Worm (Caenorhabditis elegans) whole organism, L4 larva: ENCODE measurements around the gene cpt-4.

Source experiments
- D1046.2 ChIP-seq: fragments of 200-800 bp; sonication (Bioruptor generic); IDR thresholded peaks from 2 replicates; pipeline ENCODE4 v1.3.6; 2022; ENCODE audit warnings: missing genetic modification characterization, missing compliant biosample characterization
- F26F4.8 ChIP-seq: fragments of 200-800 bp; sonication (Bioruptor generic); conservative IDR thresholded peaks from 2 replicates; pipeline ENCODE4 v1.3.6; 2022; ENCODE audit warnings: missing genetic modification characterization, missing compliant biosample characterization
- F37D6.2 ChIP-seq: sonication (generic microtip); optimal IDR thresholded peaks from 2 replicates; lab custom pipeline; 2016; ENCODE audit warnings: mild to moderate bottlenecking, missing genetic modification characterization, missing compliant biosample characterization
- F44E2.7 ChIP-seq: fragments of 200-800 bp; sonication (Bioruptor generic); IDR thresholded peaks from 2 replicates; pipeline ENCODE4 v2.1.2; 2022; ENCODE audit warnings: missing genetic modification characterization, missing compliant biosample characterization
- T26A8.4 ChIP-seq: fragments of 200-800 bp; sonication (Bioruptor generic); IDR thresholded peaks from 2 replicates; pipeline ENCODE4 v1.3.6; 2022; ENCODE audit warnings: missing genetic modification characterization, missing compliant biosample characterization
- Y105C5A.15 ChIP-seq: fragments of 200-800 bp; sonication (Bioruptor generic); IDR thresholded peaks from 2 replicates; pipeline ENCODE4 v1.3.6; 2022; ENCODE audit warnings: missing genetic modification characterization, missing compliant biosample characterization
- Y48G9A.11 ChIP-seq: fragments of 200-800 bp; sonication (Bioruptor generic); IDR thresholded peaks from 2 replicates; pipeline ENCODE4 v1.3.6; 2022; ENCODE audit warnings: missing genetic modification reagents, missing genetic modification characterization, missing compliant biosample characterization
- Y5F2A.4 ChIP-seq: fragments of 200-800 bp; sonication (Bioruptor generic); optimal IDR thresholded peaks from 2 replicates; lab custom pipeline; 2018; ENCODE audit warnings: mild to moderate bottlenecking, missing genetic modification characterization, missing compliant biosample characterization
- ZK337.2 ChIP-seq: fragments of 200-800 bp; sonication (Bioruptor generic); IDR thresholded peaks from 2 replicates; pipeline ENCODE4 v1.3.6; 2022; ENCODE audit warnings: missing genetic modification reagents, missing genetic modification characterization, missing compliant biosample characterization
- arid-1 ChIP-seq: fragments of 200-800 bp; sonication (Bioruptor generic); conservative IDR thresholded peaks from 2 replicates; pipeline ENCODE4 v1.3.6; 2022; ENCODE audit warnings: missing genetic modification reagents, missing genetic modification characterization, missing compliant biosample characterization
- attf-4 ChIP-seq: sonication (generic microtip); optimal IDR thresholded peaks from 3 replicates; lab custom pipeline; 2017; ENCODE audit warnings: missing biosample characterization, missing genetic modification characterization
- ceh-20 ChIP-seq: fragments of 200-800 bp; sonication (Bioruptor generic); IDR thresholded peaks from 2 replicates; pipeline ENCODE4 v1.3.6; 2022; ENCODE audit warnings: missing genetic modification reagents, missing genetic modification characterization, missing compliant biosample characterization
- ceh-28 ChIP-seq: fragments of 150-350 bp; optimal IDR thresholded peaks from 2 replicates; lab custom pipeline; 2014; ENCODE audit warnings: missing biosample characterization, missing genetic modification reagents, missing genetic modification characterization
- ceh-32 ChIP-seq: sonication (generic microtip); optimal IDR thresholded peaks from 2 replicates; lab custom pipeline; 2016; ENCODE audit warnings: mild to moderate bottlenecking, missing genetic modification characterization, missing compliant biosample characterization; ENCODE audit not compliant: poor library complexity
- ceh-44 ChIP-seq: fragments of 200-800 bp; sonication (Bioruptor generic); IDR thresholded peaks from 2 replicates; pipeline ENCODE4 v1.3.6; 2022; ENCODE audit warnings: missing genetic modification reagents, missing genetic modification characterization, missing compliant biosample characterization
- ceh-62 ChIP-seq: sonication (generic microtip); optimal IDR thresholded peaks from 2 replicates; lab custom pipeline; 2017; ENCODE audit warnings: missing biosample characterization, missing genetic modification characterization
- ceh-82 ChIP-seq: sonication (generic microtip); optimal IDR thresholded peaks from 2 replicates; lab custom pipeline; 2017; ENCODE audit warnings: missing biosample characterization, missing genetic modification characterization
- cey-2 ChIP-seq: sonication (generic microtip); optimal IDR thresholded peaks from 3 replicates; lab custom pipeline; 2017; ENCODE audit warnings: missing genetic modification characterization, mild to moderate bottlenecking, missing compliant biosample characterization, antibody characterized with exemption, borderline replicate concordance; ENCODE audit not compliant: insufficient read depth
- daf-12 ChIP-seq: fragments of 150-350 bp; optimal IDR thresholded peaks from 2 replicates; lab custom pipeline; 2014; ENCODE audit warnings: missing biosample characterization, missing genetic modification reagents, missing genetic modification characterization
- daf-8 ChIP-seq: fragments of 200-800 bp; sonication (Bioruptor generic); IDR thresholded peaks from 2 replicates; pipeline ENCODE4 v1.3.6; 2022; ENCODE audit warnings: missing genetic modification characterization, missing compliant biosample characterization
- dmd-6 ChIP-seq: fragments of 200-800 bp; sonication (Bioruptor generic); IDR thresholded peaks from 2 replicates; pipeline ENCODE4 v1.3.6; 2022; ENCODE audit warnings: missing genetic modification reagents, missing genetic modification characterization, missing compliant biosample characterization
- dmd-9 ChIP-seq: fragments of 200-800 bp; sonication (Bioruptor generic); IDR thresholded peaks from 2 replicates; pipeline ENCODE4 v1.3.6; 2022; ENCODE audit warnings: missing genetic modification reagents, missing genetic modification characterization, missing compliant biosample characterization
- dpl-1 ChIP-seq: fragments of 150-350 bp; optimal IDR thresholded peaks from 2 replicates; lab custom pipeline; 2014; ENCODE audit warnings: missing biosample characterization, missing genetic modification reagents, missing genetic modification characterization
- duxl-1 ChIP-seq: sonication (generic microtip); optimal IDR thresholded peaks from 2 replicates; lab custom pipeline; 2016; ENCODE audit warnings: mild to moderate bottlenecking, missing genetic modification characterization, moderate library complexity, missing compliant biosample characterization; ENCODE audit not compliant: poor library complexity
- dve-1 ChIP-seq: sonication (generic microtip); optimal IDR thresholded peaks from 2 replicates; lab custom pipeline; 2017; ENCODE audit warnings: antibody characterized with exemption, mild to moderate bottlenecking, missing genetic modification characterization, missing compliant biosample characterization; ENCODE audit not compliant: insufficient read depth
- hif-1 ChIP-seq, 2 experiments: sonication (generic microtip); optimal IDR thresholded peaks; 2 replicates each; lab custom pipeline; 2016 to 2017; ENCODE audit warnings: missing compliant biosample characterization in 2 of 2, missing genetic modification characterization in 2 of 2, missing genetic modification reagents in 2 of 2, missing genotype in 2 of 2, mild to moderate bottlenecking in 1 of 2
- hmg-1.1 ChIP-seq: fragments of 200-800 bp; sonication (Bioruptor generic); IDR thresholded peaks from 2 replicates; pipeline ENCODE4 v1.3.6; 2022; ENCODE audit warnings: missing genetic modification reagents, missing genetic modification characterization, missing compliant biosample characterization
- lin-1 ChIP-seq: fragments of 200-800 bp; sonication (Bioruptor generic); IDR thresholded peaks from 2 replicates; pipeline ENCODE4 v1.3.6; 2022; ENCODE audit warnings: missing genetic modification reagents, missing genetic modification characterization, missing compliant biosample characterization
- lir-3 ChIP-seq: sonication (generic microtip); optimal IDR thresholded peaks from 2 replicates; lab custom pipeline; 2016; ENCODE audit warnings: mild to moderate bottlenecking, missing genetic modification characterization, missing compliant biosample characterization
- lsy-2 ChIP-seq, 2 experiments: fragments of 150-350 bp in 1 of 2; sonication (generic microtip) in 1 of 2; optimal IDR thresholded peaks; 2 replicates each; lab custom pipeline; 2014 to 2017; ENCODE audit warnings: missing biosample characterization in 2 of 2, missing genetic modification characterization in 2 of 2
- madf-5 ChIP-seq, 2 experiments: fragments of 200-800 bp; sonication (Bioruptor generic); IDR thresholded peaks; 2 replicates each; pipeline ENCODE4 v1.3.6; 2022; ENCODE audit warnings: missing compliant biosample characterization in 2 of 2, missing genetic modification characterization in 2 of 2
- mdl-1 ChIP-seq, 2 experiments: fragments of 150-350 bp in 1 of 2; sonication (generic microtip) in 1 of 2; optimal IDR thresholded peaks; 2 replicates each; lab custom pipeline; 2014 to 2017; ENCODE audit warnings: missing biosample characterization in 2 of 2, missing genetic modification characterization in 2 of 2
- mdt-29 ChIP-seq: fragments of 200-800 bp; sonication (Bioruptor generic); IDR thresholded peaks from 2 replicates; pipeline ENCODE4 v1.3.6; 2022; ENCODE audit warnings: missing genetic modification reagents, missing genetic modification characterization, missing compliant biosample characterization
- nhr-10 ChIP-seq: fragments of 150-350 bp; optimal IDR thresholded peaks from 2 replicates; lab custom pipeline; 2014; ENCODE audit warnings: missing biosample characterization, missing genetic modification characterization
- nhr-11 ChIP-seq: fragments of 150-350 bp; optimal IDR thresholded peaks from 2 replicates; lab custom pipeline; 2014; ENCODE audit warnings: missing biosample characterization, missing genetic modification characterization
- nhr-237 ChIP-seq: sonication (generic microtip); optimal IDR thresholded peaks from 2 replicates; lab custom pipeline; 2017; ENCODE audit warnings: missing biosample characterization, missing genetic modification characterization
- nhr-28 ChIP-seq: fragments of 150-350 bp; optimal IDR thresholded peaks from 2 replicates; lab custom pipeline; 2014; ENCODE audit warnings: missing biosample characterization, missing genetic modification characterization
- nhr-48 ChIP-seq: sonication (generic microtip); optimal IDR thresholded peaks from 2 replicates; lab custom pipeline; 2016; ENCODE audit warnings: mild to moderate bottlenecking, missing genetic modification characterization, missing compliant biosample characterization
- nhr-6 ChIP-seq: fragments of 150-350 bp; optimal IDR thresholded peaks from 2 replicates; lab custom pipeline; 2014; ENCODE audit warnings: missing biosample characterization, missing genetic modification characterization
- pha-4 ChIP-seq, 2 experiments: fragments of 150-350 bp in 1 of 2; fragments of 200-800 bp in 1 of 2; sonication (Bioruptor generic) in 1 of 2; IDR thresholded peaks in 1 of 2; optimal IDR thresholded peaks in 1 of 2; 2 replicates each; pipeline versions ENCODE4 v1.3.6 to Lab custom; 2014 to 2022; ENCODE audit warnings: missing genetic modification characterization in 2 of 2, missing genetic modification reagents in 2 of 2, missing biosample characterization in 1 of 2, missing compliant biosample characterization in 1 of 2
- php-3 ChIP-seq: fragments of 200-800 bp; sonication (Bioruptor generic); IDR thresholded peaks from 2 replicates; pipeline ENCODE4 v1.3.6; 2022; ENCODE audit warnings: missing genetic modification reagents, missing genetic modification characterization, missing compliant biosample characterization
- pqm-1 ChIP-seq: sonication (generic microtip); optimal IDR thresholded peaks from 2 replicates; lab custom pipeline; 2017; ENCODE audit warnings: missing biosample characterization, missing genetic modification characterization
- sdz-12 ChIP-seq: fragments of 200-800 bp; sonication (Bioruptor generic); optimal IDR thresholded peaks from 2 replicates; lab custom pipeline; 2018; ENCODE audit warnings: mild to moderate bottlenecking, missing genetic modification characterization, missing compliant biosample characterization
- snpc-1.2 ChIP-seq: fragments of 200-800 bp; sonication (Bioruptor generic); IDR thresholded peaks from 2 replicates; pipeline ENCODE4 v1.3.6; 2022; ENCODE audit warnings: missing genetic modification reagents, missing genetic modification characterization, missing compliant biosample characterization
- spr-1 ChIP-seq: sonication (generic microtip); optimal IDR thresholded peaks from 2 replicates; lab custom pipeline; 2016; ENCODE audit warnings: mild to moderate bottlenecking, missing genetic modification characterization, missing compliant biosample characterization
- zfp-2 ChIP-seq: sonication (generic microtip); optimal IDR thresholded peaks from 2 replicates; lab custom pipeline; 2016; ENCODE audit warnings: mild to moderate bottlenecking, missing genetic modification characterization, missing compliant biosample characterization
- zfp-3 ChIP-seq: fragments of 200-800 bp; sonication (Bioruptor generic); conservative IDR thresholded peaks from 2 replicates; pipeline ENCODE4 v1.3.6; 2022; ENCODE audit warnings: missing genetic modification reagents, missing genetic modification characterization, missing compliant biosample characterization
- ztf-11 ChIP-seq: fragments of 150-350 bp; optimal IDR thresholded peaks from 2 replicates; lab custom pipeline; 2014; ENCODE audit warnings: missing biosample characterization, missing genetic modification characterization
- ztf-7 ChIP-seq: fragments of 150-350 bp; optimal IDR thresholded peaks from 2 replicates; lab custom pipeline; 2014; ENCODE audit warnings: missing biosample characterization, missing genetic modification characterization

The cpt-4 gene

ce11 chrV:5064761-5065421 lies 37.4 kb upstream of the cpt-4 start, which contains the start of gene mlk-1 (continued):
- TF ChIP-seq attf-4 (tag; lab: Kevin White, UChicago) (no peak), hif-1 (tag; optimal IDR thresholded peaks at IDR 0.05; lab: Kevin White, UChicago) (peak in 1 of 2 experiments; percentile 64), ceh-20 (GFP tag; lab: Robert Waterston, UW) (no peak), ceh-32 (tag; lab: Kevin White, UChicago) (no peak), arid-1 (GFP tag; lab: Robert Waterston, UW) (peak; percentile 44; the same call in 1 of the 2 replicates), ztf-7 (tag; lab: Kevin White, UChicago) (no peak), cey-2 (tag; lab: Kevin White, UChicago) (no peak), D1046.2 (GFP tag; lab: Robert Waterston, UW) (no peak), nhr-237 (tag; lab: Kevin White, UChicago) (no peak), dpl-1 (GFP tag; lab: Kevin White, UChicago) (peak; percentile 15), ztf-11 (tag; lab: Kevin White, UChicago) (no peak), Y105C5A.15 (GFP tag; lab: Robert Waterston, UW) (no peak), daf-12 (tag; lab: Kevin White, UChicago) (no peak), duxl-1 (no peak), dmd-9 (GFP tag; lab: Robert Waterston, UW) (no peak), nhr-28 (tag; lab: Kevin White, UChicago) (peak; percentile 88), snpc-1.2 (GFP tag; lab: Robert Waterston, UW) (no peak), ceh-44 (no peak), sdz-12 (GFP tag; lab: Kevin White, UChicago) (no peak), pqm-1 (tag; lab: Kevin White, UChicago) (peak; percentile 26), F44E2.7 (GFP tag; lab: Robert Waterston, UW) (no peak), ZK337.2 (GFP tag; lab: Robert Waterston, UW) (no peak), zfp-2 (tag; lab: Kevin White, UChicago) (no peak), lsy-2 (tag; optimal IDR thresholded peaks at IDR 0.05; lab: Kevin White, UChicago) (peak; percentile 59 to 64), F26F4.8 (GFP tag; lab: Robert Waterston, UW) (no peak), Y48G9A.11 (GFP tag; lab: Robert Waterston, UW) (no peak), hmg-1.1 (peak; percentile 56; the same call in 1 of the 2 replicates), ceh-82 (no peak), spr-1 (peak; percentile 12), nhr-10 (tag; lab: Kevin White, UChicago) (peak; percentile 36), Y5F2A.4 (GFP tag; lab: Kevin White, UChicago) (no peak), madf-5 (GFP tag; IDR thresholded peaks at IDR 0.05; lab: Robert Waterston, UW) (no peak), ceh-62 (tag; lab: Kevin White, UChicago) (no peak), pha-4 (GFP tag; IDR thresholded peaks at IDR 0.05; lab: Robert Waterston, UW) (no peak), pha-4 (tag; optimal IDR thresholded peaks at IDR 0.05; lab: Kevin White, UChicago) (no peak), F37D6.2 (peak; percentile 32), nhr-11 (peak; percentile 85), dve-1 (tag; lab: Kevin White, UChicago) (peak; percentile 62), dmd-6 (peak; percentile 70), lin-1 (0 out of 2 replicates have a peak, but pooled peaks have one; percentile 18), ceh-28 (tag; lab: Kevin White, UChicago) (no peak), lir-3 (tag; lab: Kevin White, UChicago) (no peak), php-3 (GFP tag; lab: Robert Waterston, UW) (no peak), daf-8 (GFP tag; lab: Robert Waterston, UW) (no peak), nhr-48 (peak; percentile 43), zfp-3 (no peak), mdl-1 (tag; optimal IDR thresholded peaks at IDR 0.05; lab: Kevin White, UChicago) (peak in 1 of 2 experiments; percentile 95), mdt-29 (GFP tag; lab: Robert Waterston, UW) (peak; percentile 54; the same call in 1 of the 2 replicates), T26A8.4 (GFP tag; lab: Robert Waterston, UW) (no peak), nhr-6 (tag; lab: Kevin White, UChicago) (peak; percentile 40)
